Worm (Caenorhabditis elegans) whole organism, L1 larva: ENCODE measurements around the gene Y43F8C.16.

Experiments used
- C34B4.2 ChIP-seq: sonication (generic microtip); optimal IDR thresholded peaks from 2 replicates; lab custom pipeline; 2017; ENCODE audit warnings: mild to moderate bottlenecking, missing genetic modification characterization, missing compliant biosample characterization
- Y116A8C.19 ChIP-seq: sonication (generic microtip); optimal IDR thresholded peaks from 2 replicates; lab custom pipeline; 2016; ENCODE audit warnings: missing compliant biosample characterization, missing genetic modification characterization, borderline replicate concordance
- aly-2 ChIP-seq: fragments of 150-350 bp; optimal IDR thresholded peaks from 2 replicates; lab custom pipeline; 2014; ENCODE audit warnings: missing biosample characterization, missing genetic modification characterization
- ceh-90 ChIP-seq: sonication (generic microtip); optimal IDR thresholded peaks from 2 replicates; lab custom pipeline; 2016; ENCODE audit warnings: missing genetic modification characterization, missing compliant biosample characterization
- dpl-1 ChIP-seq, 3 experiments: fragments of 150-350 bp in 2 of 3; sonication (generic microtip) in 1 of 3; optimal IDR thresholded peaks; 2 replicates each; lab custom pipeline; 2014 to 2017; ENCODE audit warnings: missing biosample characterization in 3 of 3, missing genetic modification characterization in 3 of 3, missing genetic modification reagents in 3 of 3
- egl-13 ChIP-seq: sonication (generic microtip); optimal IDR thresholded peaks from 2 replicates; lab custom pipeline; 2016; ENCODE audit warnings: missing genotype, missing genetic modification reagents, missing genetic modification characterization, missing compliant biosample characterization
- elt-3 ChIP-seq, 6 experiments: fragments of 150-350 bp in 1 of 6; sonication (generic microtip); optimal IDR thresholded peaks; 2 replicates each; lab custom pipeline; 2017 to 2018; ENCODE audit warnings: missing biosample characterization in 6 of 6, missing genetic modification characterization in 6 of 6, inconsistent platforms in 1 of 6
- fkh-10 ChIP-seq: sonication (generic microtip); optimal IDR thresholded peaks from 2 replicates; lab custom pipeline; 2017; ENCODE audit warnings: missing biosample characterization, missing genetic modification reagents, missing genetic modification characterization
- fos-1 ChIP-seq: fragments of 150-350 bp; optimal IDR thresholded peaks from 2 replicates; lab custom pipeline; 2014; ENCODE audit warnings: missing biosample characterization, missing genetic modification characterization
- hlh-4 ChIP-seq: sonication (generic microtip); optimal IDR thresholded peaks from 2 replicates; lab custom pipeline; 2016; ENCODE audit warnings: mild to moderate bottlenecking, missing genetic modification characterization, missing compliant biosample characterization
- irx-1 ChIP-seq: sonication (generic microtip); optimal IDR thresholded peaks from 2 replicates; lab custom pipeline; 2016; ENCODE audit warnings: missing genetic modification characterization, missing compliant biosample characterization
- jun-1 ChIP-seq: fragments of 150-350 bp; optimal IDR thresholded peaks from 2 replicates; lab custom pipeline; 2014; ENCODE audit warnings: missing biosample characterization, missing genetic modification reagents, missing genetic modification characterization
- lin-13 ChIP-seq: fragments of 150-350 bp; optimal IDR thresholded peaks from 2 replicates; lab custom pipeline; 2014; ENCODE audit warnings: missing biosample characterization, missing genetic modification reagents, missing genetic modification characterization
- lin-14 ChIP-seq: fragments of 200-800 bp; sonication (Bioruptor generic); optimal IDR thresholded peaks from 2 replicates; lab custom pipeline; 2018; ENCODE audit warnings: mild to moderate bottlenecking, missing genetic modification characterization, moderate library complexity, missing compliant biosample characterization
- lin-35 ChIP-seq, 2 experiments: fragments of 150-350 bp; optimal IDR thresholded peaks; 2 replicates each; lab custom pipeline; 2014; ENCODE audit warnings: missing biosample characterization in 2 of 2, missing genetic modification characterization in 2 of 2, missing genetic modification reagents in 2 of 2
- lsy-2 ChIP-seq, 2 experiments: fragments of 150-350 bp; optimal IDR thresholded peaks; 2 replicates each; lab custom pipeline; 2014; ENCODE audit warnings: missing biosample characterization in 2 of 2, missing genetic modification characterization in 2 of 2
- mdl-1 ChIP-seq, 2 experiments: fragments of 150-350 bp; optimal IDR thresholded peaks; 2 replicates each; lab custom pipeline; 2014 to 2017; ENCODE audit warnings: missing biosample characterization in 2 of 2, missing genetic modification characterization in 2 of 2, inconsistent platforms in 1 of 2
- mep-1 ChIP-seq: fragments of 150-350 bp; optimal IDR thresholded peaks from 2 replicates; lab custom pipeline; 2014; ENCODE audit warnings: missing biosample characterization, missing genetic modification characterization
- nhr-28 ChIP-seq: fragments of 150-350 bp; optimal IDR thresholded peaks from 2 replicates; lab custom pipeline; 2014; ENCODE audit warnings: missing biosample characterization, missing genetic modification characterization
- nhr-47 ChIP-seq: sonication (generic microtip); optimal IDR thresholded peaks from 2 replicates; lab custom pipeline; 2016; ENCODE audit warnings: mild to moderate bottlenecking, missing genetic modification characterization, moderate library complexity, missing compliant biosample characterization
- nhr-71 ChIP-seq: sonication (generic microtip); optimal IDR thresholded peaks from 2 replicates; lab custom pipeline; 2016; ENCODE audit warnings: mild to moderate bottlenecking, missing genetic modification characterization, moderate library complexity, missing compliant biosample characterization
- nhr-76 ChIP-seq: sonication (generic microtip); optimal IDR thresholded peaks from 2 replicates; lab custom pipeline; 2017; ENCODE audit warnings: missing biosample characterization, missing genetic modification characterization
- nhr-85 ChIP-seq: sonication (generic microtip); peaks from one replicate; lab custom pipeline; 2016; ENCODE audit warnings: missing genetic modification characterization, inconsistent platforms, missing compliant biosample characterization
- nhr-90 ChIP-seq: sonication (generic microtip); optimal IDR thresholded peaks from 2 replicates; lab custom pipeline; 2016; ENCODE audit warnings: mild to moderate bottlenecking, missing genetic modification characterization, missing compliant biosample characterization; ENCODE audit not compliant: poor library complexity
- pag-3 ChIP-seq: sonication (generic microtip); optimal IDR thresholded peaks from 2 replicates; lab custom pipeline; 2017; ENCODE audit warnings: missing genetic modification characterization, mild to moderate bottlenecking, missing compliant biosample characterization, antibody characterized with exemption, borderline replicate concordance; ENCODE audit not compliant: insufficient read depth
- pax-3 ChIP-seq: fragments of 200-800 bp; sonication (Bioruptor generic); optimal IDR thresholded peaks from 2 replicates; lab custom pipeline; 2018; ENCODE audit warnings: mild to moderate bottlenecking, missing genetic modification characterization, moderate library complexity, missing compliant biosample characterization
- sptf-1 ChIP-seq: fragments of 150-350 bp; optimal IDR thresholded peaks from 2 replicates; lab custom pipeline; 2014; ENCODE audit warnings: missing biosample characterization, missing genetic modification characterization
- unc-30 ChIP-seq: sonication (generic microtip); optimal IDR thresholded peaks from 2 replicates; lab custom pipeline; 2017; ENCODE audit warnings: missing biosample characterization, missing genetic modification characterization
- unc-86 ChIP-seq: sonication (generic microtip); optimal IDR thresholded peaks from 2 replicates; lab custom pipeline; 2016; ENCODE audit warnings: missing genetic modification characterization, missing compliant biosample characterization
- vab-15 ChIP-seq: sonication (generic microtip); optimal IDR thresholded peaks from 2 replicates; lab custom pipeline; 2017; ENCODE audit warnings: missing genotype, mild to moderate bottlenecking, missing genetic modification characterization, missing compliant biosample characterization
- zag-1 ChIP-seq: fragments of 150-350 bp; optimal IDR thresholded peaks from 2 replicates; lab custom pipeline; 2014; ENCODE audit warnings: missing biosample characterization, missing genetic modification characterization
- ztf-11 ChIP-seq, 2 experiments: sonication (generic microtip); optimal IDR thresholded peaks; 2 replicates each; lab custom pipeline; 2016 to 2017; ENCODE audit warnings: missing genetic modification characterization in 2 of 2, missing biosample characterization in 1 of 2, missing compliant biosample characterization in 1 of 2

Gene Y43F8C.16

ce11 chrV:19744210-19744609, 28.9 kb upstream of the Y43F8C.16 start:
- TF ChIP-seq lsy-2 (tag; optimal IDR thresholded peaks at IDR 0.05; lab: Kevin White, UChicago), result no peak
- no peak for TF ChIP-seq vab-15
- TF ChIP-seq pax-3 (tag; lab: Kevin White, UChicago), result no peak
- TF ChIP-seq nhr-47, result no peak
- TF ChIP-seq nhr-76 (tag; lab: Kevin White, UChicago), result no peak
- no peak for TF ChIP-seq mdl-1 (tag; optimal IDR thresholded peaks at IDR 0.05; lab: Kevin White, UChicago)
- no peak for TF ChIP-seq hlh-4 (tag; lab: Kevin White, UChicago)
- TF ChIP-seq unc-86 (tag; lab: Kevin White, UChicago), result no peak
- TF ChIP-seq sptf-1 (tag; lab: Kevin White, UChicago), result no peak
- TF ChIP-seq egl-13 (tag; lab: Kevin White, UChicago), result no peak
- no peak for TF ChIP-seq irx-1 (tag; lab: Kevin White, UChicago)
- TF ChIP-seq lin-14 (GFP tag; lab: Kevin White, UChicago), result no peak
- no peak for TF ChIP-seq fos-1 (tag; lab: Kevin White, UChicago)
- TF ChIP-seq fkh-10 (GFP tag; lab: Kevin White, UChicago), result no peak
- TF ChIP-seq nhr-71 (tag; lab: Kevin White, UChicago), result no peak
- no peak for TF ChIP-seq Y116A8C.19 (tag; lab: Kevin White, UChicago)
- TF ChIP-seq, all 84 proteins: peak for 0

ce11 chrV:19743794-19744193, 28.5 kb upstream of the Y43F8C.16 start:
- TF ChIP-seq nhr-85 (tag; lab: Kevin White, UChicago) (peak; percentile 11), mep-1 (tag; lab: Kevin White, UChicago) (no peak)

DNA sequence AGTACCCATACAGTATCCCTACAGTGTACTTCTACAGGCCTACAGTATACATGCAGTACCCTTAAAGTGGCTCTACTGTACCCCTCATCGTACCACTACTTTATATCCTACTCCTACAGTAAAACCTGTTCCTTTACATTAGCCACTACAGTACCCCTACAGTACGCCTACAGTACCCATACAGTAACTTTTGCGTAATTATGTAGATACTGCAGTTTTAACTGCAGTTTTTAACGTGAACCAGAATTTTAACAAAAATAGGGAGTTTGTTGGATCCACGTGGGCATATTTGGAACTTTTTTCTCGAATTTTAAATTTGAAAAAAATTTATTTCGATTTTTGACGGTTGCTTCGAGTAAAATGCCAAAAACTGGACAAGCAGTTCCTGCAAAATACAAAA, 28.0 kb upstream of the Y43F8C.16 start, which contains the start of gene W04E12.4:
W04E12.4 (plus strand) TSS at position 301 of the 400 bp plus-strand sequence.
- no peak for TF ChIP-seq jun-1 (tag; lab: Kevin White, UChicago)
- no peak for TF ChIP-seq nhr-28 (tag; lab: Kevin White, UChicago)
- TF ChIP-seq unc-86 (tag; lab: Kevin White, UChicago), result no peak
- no peak for TF ChIP-seq lin-13 (GFP tag; lab: Kevin White, UChicago)
- no peak for TF ChIP-seq egl-13 (tag; lab: Kevin White, UChicago)
- TF ChIP-seq Y116A8C.19 (tag; lab: Kevin White, UChicago), result no peak
- TF ChIP-seq dpl-1 (GFP tag; optimal IDR thresholded peaks at IDR 0.05; lab: Kevin White, UChicago), result no peak
- TF ChIP-seq elt-3 (tag; optimal IDR thresholded peaks at IDR 0.05; lab: Kevin White, UChicago), result no peak
- TF ChIP-seq unc-30, result no peak
- TF ChIP-seq nhr-90, result no peak
- TF ChIP-seq, all 84 proteins: peak for 0

- no peak for TF ChIP-seq ceh-90 (tag; lab: Kevin White, UChicago)
- TF ChIP-seq zag-1 (tag; lab: Kevin White, UChicago), result no peak
- TF ChIP-seq aly-2 (tag; lab: Kevin White, UChicago), result no peak
- no peak for TF ChIP-seq ztf-11 (tag; optimal IDR thresholded peaks at IDR 0.05; lab: Kevin White, UChicago)
- TF ChIP-seq C34B4.2, result no peak
- no peak for TF ChIP-seq lsy-2 (tag; optimal IDR thresholded peaks at IDR 0.05; lab: Kevin White, UChicago)
- no peak for TF ChIP-seq lin-35 (GFP tag; optimal IDR thresholded peaks at IDR 0.05; lab: Kevin White, UChicago)
- no peak for TF ChIP-seq pag-3 (tag; lab: Kevin White, UChicago)
These were observed 26.3 kb upstream of the Y43F8C.16 start, which contains the start of gene W04E12.3 for ce11 chrV:19741651-19742050. Gene W04E12.3 (plus strand): TSS chrV:19741951.

- TF ChIP-seq lin-35 (GFP tag; optimal IDR thresholded peaks at IDR 0.05; lab: Kevin White, UChicago), result no peak
- TF ChIP-seq elt-3 (tag; optimal IDR thresholded peaks at IDR 0.05; lab: Kevin White, UChicago), result no peak
These were observed 25.7 kb upstream of the Y43F8C.16 start, which contains the start of gene W04E12.2 for ce11 chrV:19741034-19741433. Gene W04E12.2 (minus strand): TSS chrV:19741134.
